Worm (Caenorhabditis elegans) whole organism, L4 larva: ENCODE results near the gene nhr-176.

ENCODE experiments used
- F26F4.8 ChIP-seq: fragments of 200-800 bp; sonication (Bioruptor generic); conservative IDR thresholded peaks from 2 replicates; pipeline ENCODE4 v1.3.6; 2022; ENCODE audit warnings: missing genetic modification characterization, missing compliant biosample characterization
- F37D6.2 ChIP-seq: sonication (generic microtip); optimal IDR thresholded peaks from 2 replicates; lab custom pipeline; 2016; ENCODE audit warnings: mild to moderate bottlenecking, missing genetic modification characterization, missing compliant biosample characterization
- T26A8.4 ChIP-seq: fragments of 200-800 bp; sonication (Bioruptor generic); IDR thresholded peaks from 2 replicates; pipeline ENCODE4 v1.3.6; 2022; ENCODE audit warnings: missing genetic modification characterization, missing compliant biosample characterization
- Y105C5A.15 ChIP-seq: fragments of 200-800 bp; sonication (Bioruptor generic); IDR thresholded peaks from 2 replicates; pipeline ENCODE4 v1.3.6; 2022; ENCODE audit warnings: missing genetic modification characterization, missing compliant biosample characterization
- Y48G9A.11 ChIP-seq: fragments of 200-800 bp; sonication (Bioruptor generic); IDR thresholded peaks from 2 replicates; pipeline ENCODE4 v1.3.6; 2022; ENCODE audit warnings: missing genetic modification reagents, missing genetic modification characterization, missing compliant biosample characterization
- Y75B8A.6 ChIP-seq: fragments of 200-800 bp; sonication (Bioruptor generic); IDR thresholded peaks from 2 replicates; pipeline ENCODE4 v1.3.6; 2022; ENCODE audit warnings: missing genetic modification reagents, missing genetic modification characterization, missing compliant biosample characterization
- ZK337.2 ChIP-seq: fragments of 200-800 bp; sonication (Bioruptor generic); IDR thresholded peaks from 2 replicates; pipeline ENCODE4 v1.3.6; 2022; ENCODE audit warnings: missing genetic modification reagents, missing genetic modification characterization, missing compliant biosample characterization
- aha-1 ChIP-seq: fragments of 150-350 bp; peaks from one replicate; lab custom pipeline; 2014; ENCODE audit warnings: missing biosample characterization, missing genetic modification characterization
- attf-4 ChIP-seq: sonication (generic microtip); optimal IDR thresholded peaks from 3 replicates; lab custom pipeline; 2017; ENCODE audit warnings: missing biosample characterization, missing genetic modification characterization
- ceh-62 ChIP-seq: sonication (generic microtip); optimal IDR thresholded peaks from 2 replicates; lab custom pipeline; 2017; ENCODE audit warnings: missing biosample characterization, missing genetic modification characterization
- daf-19 ChIP-seq: fragments of 200-800 bp; sonication (Bioruptor generic); conservative IDR thresholded peaks from 2 replicates; pipeline ENCODE4 v1.3.6; 2022; ENCODE audit warnings: missing genetic modification characterization, missing compliant biosample characterization
- daf-8 ChIP-seq: fragments of 200-800 bp; sonication (Bioruptor generic); IDR thresholded peaks from 2 replicates; pipeline ENCODE4 v1.3.6; 2022; ENCODE audit warnings: missing genetic modification characterization, missing compliant biosample characterization
- dpl-1 ChIP-seq: fragments of 150-350 bp; optimal IDR thresholded peaks from 2 replicates; lab custom pipeline; 2014; ENCODE audit warnings: missing biosample characterization, missing genetic modification reagents, missing genetic modification characterization
- egl-27 ChIP-seq: sonication (generic microtip); optimal IDR thresholded peaks from 3 replicates; lab custom pipeline; 2017; ENCODE audit warnings: missing biosample characterization, missing genetic modification reagents, missing genetic modification characterization
- hlh-11 ChIP-seq: fragments of 200-800 bp; sonication (Bioruptor generic); optimal IDR thresholded peaks from 2 replicates; lab custom pipeline; 2018; ENCODE audit warnings: mild to moderate bottlenecking, missing genetic modification characterization, missing compliant biosample characterization
- lin-38 ChIP-seq: fragments of 200-800 bp; sonication (Bioruptor generic); IDR thresholded peaks from 2 replicates; pipeline ENCODE4 v1.3.6; 2022; ENCODE audit warnings: missing genetic modification reagents, missing genetic modification characterization, missing compliant biosample characterization
- madf-9 ChIP-seq: fragments of 200-800 bp; sonication (Bioruptor generic); conservative IDR thresholded peaks from 2 replicates; pipeline ENCODE4 v1.3.6; 2022; ENCODE audit warnings: missing genetic modification reagents, missing genetic modification characterization, missing compliant biosample characterization
- mep-1 ChIP-seq: fragments of 150-350 bp; sonication (generic microtip); optimal IDR thresholded peaks from 3 replicates; lab custom pipeline; 2014; ENCODE audit warnings: missing biosample characterization, missing genetic modification characterization
- mxl-2 ChIP-seq: fragments of 200-800 bp; sonication (Bioruptor generic); conservative IDR thresholded peaks from 2 replicates; pipeline ENCODE4 v1.3.6; 2022; ENCODE audit warnings: missing genetic modification reagents, missing genetic modification characterization, missing compliant biosample characterization
- nhr-237 ChIP-seq: sonication (generic microtip); optimal IDR thresholded peaks from 2 replicates; lab custom pipeline; 2017; ENCODE audit warnings: missing biosample characterization, missing genetic modification characterization
- nhr-42 ChIP-seq: fragments of 200-800 bp; sonication (Bioruptor generic); IDR thresholded peaks from 2 replicates; pipeline ENCODE4 v1.3.6; 2022; ENCODE audit warnings: missing genetic modification characterization, missing compliant biosample characterization
- nhr-76 ChIP-seq: fragments of 150-350 bp; optimal IDR thresholded peaks from 2 replicates; lab custom pipeline; 2014; ENCODE audit warnings: missing biosample characterization, missing genetic modification characterization
- nhr-77 ChIP-seq: fragments of 150-350 bp; optimal IDR thresholded peaks from 2 replicates; lab custom pipeline; 2014; ENCODE audit warnings: missing biosample characterization, missing genetic modification characterization
- pha-4 ChIP-seq, 2 experiments: fragments of 150-350 bp in 1 of 2; fragments of 200-800 bp in 1 of 2; sonication (Bioruptor generic) in 1 of 2; IDR thresholded peaks in 1 of 2; optimal IDR thresholded peaks in 1 of 2; 2 replicates each; pipeline versions ENCODE4 v1.3.6 to Lab custom; 2014 to 2022; ENCODE audit warnings: missing genetic modification characterization in 2 of 2, missing genetic modification reagents in 2 of 2, missing biosample characterization in 1 of 2, missing compliant biosample characterization in 1 of 2
- saeg-2 ChIP-seq: fragments of 200-800 bp; sonication (Bioruptor generic); IDR thresholded peaks from 2 replicates; pipeline ENCODE4 v1.3.6; 2022; ENCODE audit warnings: missing genetic modification reagents, missing genetic modification characterization, missing compliant biosample characterization
- skn-1 ChIP-seq: fragments of 150-350 bp; optimal IDR thresholded peaks from 2 replicates; lab custom pipeline; 2014; ENCODE audit warnings: missing biosample characterization, missing genetic modification characterization
- snpc-1.2 ChIP-seq: fragments of 200-800 bp; sonication (Bioruptor generic); IDR thresholded peaks from 2 replicates; pipeline ENCODE4 v1.3.6; 2022; ENCODE audit warnings: missing genetic modification reagents, missing genetic modification characterization, missing compliant biosample characterization
- snpc-4 ChIP-seq: fragments of 150-350 bp; optimal IDR thresholded peaks from 2 replicates; lab custom pipeline; 2014; ENCODE audit warnings: missing biosample characterization, missing genetic modification characterization
- unc-62 ChIP-seq, 3 experiments: fragments of 150-350 bp in 1 of 3; sonication (generic microtip); optimal IDR thresholded peaks in 2 of 3; peaks in 1 of 3; 1 replicate in 1 of 3; 2 replicates in 2 of 3; lab custom pipeline; 2014 to 2017; ENCODE audit warnings: missing biosample characterization in 3 of 3, missing genetic modification characterization in 3 of 3, missing genetic modification reagents in 3 of 3, missing genotype in 1 of 3
- vab-7 ChIP-seq: fragments of 200-800 bp; sonication (Bioruptor generic); IDR thresholded peaks from 2 replicates; pipeline ENCODE4 v1.3.6; 2022; ENCODE audit warnings: missing genetic modification reagents, missing genetic modification characterization, missing compliant biosample characterization
- ztf-11 ChIP-seq: fragments of 150-350 bp; optimal IDR thresholded peaks from 2 replicates; lab custom pipeline; 2014; ENCODE audit warnings: missing biosample characterization, missing genetic modification characterization

The nhr-176 gene

DNA sequence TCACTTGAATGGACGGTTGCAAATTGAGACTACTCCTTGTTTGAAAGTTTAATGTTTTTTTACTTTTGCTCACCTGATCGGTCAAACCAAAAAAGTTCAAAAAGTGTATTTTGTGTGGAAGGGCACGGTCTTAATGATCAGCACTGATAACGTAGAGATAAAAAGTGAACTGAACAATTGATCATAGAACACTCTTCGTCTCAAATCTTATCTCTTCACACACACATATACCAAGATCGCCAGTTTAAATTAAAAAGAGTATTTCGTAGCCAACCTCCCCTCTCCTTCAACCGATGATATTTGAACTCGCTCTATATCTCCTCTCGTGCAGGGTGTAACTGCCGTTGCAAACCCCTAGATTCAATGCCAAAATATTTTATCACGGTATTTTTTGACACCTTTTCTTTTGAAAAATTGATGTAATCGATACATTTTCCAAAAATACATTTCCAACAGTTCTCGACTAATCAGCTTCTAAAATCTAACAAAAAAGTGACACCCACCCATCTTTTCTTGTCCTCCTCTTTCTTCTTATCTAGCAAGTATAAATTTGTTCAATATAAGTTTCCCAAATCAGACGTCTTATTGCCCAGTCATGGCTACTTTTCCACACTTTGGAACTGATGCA is 29.1 kb downstream of the nhr-176 start, which contains the start of gene cth-1 (continued):
- peak; percentile 27 for TF ChIP-seq hlh-11

DNA sequence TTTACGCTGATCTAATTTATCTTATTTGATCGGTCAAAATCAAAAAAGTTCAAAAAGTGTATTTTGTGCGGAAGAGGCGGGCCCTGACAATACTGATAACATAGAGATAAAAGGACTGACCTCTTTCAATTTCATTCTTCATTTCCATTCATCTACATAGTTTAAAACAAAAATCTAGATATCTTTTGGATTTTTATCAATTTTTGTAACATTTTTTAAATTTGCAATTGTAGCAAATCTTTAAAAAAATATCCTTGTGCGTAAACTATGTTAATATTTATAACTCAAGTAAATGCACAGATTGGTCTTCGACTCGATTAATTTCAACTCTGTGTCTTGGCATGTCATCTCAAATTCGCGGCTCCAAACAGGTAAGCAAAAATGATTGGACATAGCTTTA is 32.5 kb downstream of the nhr-176 start, which contains the start of gene argk-1:
TSS of gene argk-1 (plus strand) at position 301 of the 400 bp plus-strand sequence.
- no peak for TF ChIP-seq mxl-2
- TF ChIP-seq ztf-11 (tag; lab: Kevin White, UChicago): no peak
- TF ChIP-seq ceh-62 (tag; lab: Kevin White, UChicago): no peak
- no peak for TF ChIP-seq snpc-1.2
- TF ChIP-seq nhr-77 (tag; lab: Kevin White, UChicago): no peak
- no peak for TF ChIP-seq ZK337.2
- no peak for TF ChIP-seq snpc-4 (tag; lab: Kevin White, UChicago)
- no peak for TF ChIP-seq Y105C5A.15 (GFP tag; lab: Robert Waterston, UW)
- no peak for TF ChIP-seq saeg-2 (GFP tag; lab: Robert Waterston, UW)
- no peak for TF ChIP-seq attf-4 (tag; lab: Kevin White, UChicago)
- TF ChIP-seq vab-7 (GFP tag; lab: Robert Waterston, UW): no peak
- no peak for TF ChIP-seq F37D6.2 (tag; lab: Kevin White, UChicago)
- no peak for TF ChIP-seq mep-1 (tag; lab: Kevin White, UChicago)

DNA sequence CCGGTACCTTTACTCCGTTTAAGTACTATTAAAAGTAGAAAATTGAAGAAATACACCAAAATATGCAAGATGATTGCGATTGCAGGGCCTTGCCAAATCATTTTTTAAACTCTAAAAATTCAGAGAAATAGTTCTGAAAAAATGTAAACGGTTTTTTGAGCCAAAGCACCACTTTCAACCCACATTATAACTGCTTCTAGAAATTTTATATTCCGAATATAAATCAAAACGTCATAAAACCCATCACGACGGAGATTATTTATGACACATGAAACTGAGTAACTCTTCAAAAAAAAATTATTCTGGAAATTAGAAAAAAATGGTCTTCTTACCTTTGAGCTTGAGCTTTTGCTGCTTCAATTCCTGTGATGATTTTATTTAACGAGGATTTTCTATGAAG is 43.1 kb downstream of the nhr-176 start, which contains the start of gene srxa-16:
TSS of gene srxa-16 (minus strand) at position 101 of the 400 bp plus-strand sequence.
- TF ChIP-seq mxl-2 (no peak), unc-62 (GFP tag; optimal IDR thresholded peaks at IDR 0.05 in 1 of 2; lab: Kevin White, UChicago) (no peak), unc-62 (tag; optimal IDR thresholded peaks at IDR 0.05; lab: Kevin White, UChicago) (no peak), nhr-237 (no peak), F26F4.8 (no peak), madf-9 (no peak)

DNA sequence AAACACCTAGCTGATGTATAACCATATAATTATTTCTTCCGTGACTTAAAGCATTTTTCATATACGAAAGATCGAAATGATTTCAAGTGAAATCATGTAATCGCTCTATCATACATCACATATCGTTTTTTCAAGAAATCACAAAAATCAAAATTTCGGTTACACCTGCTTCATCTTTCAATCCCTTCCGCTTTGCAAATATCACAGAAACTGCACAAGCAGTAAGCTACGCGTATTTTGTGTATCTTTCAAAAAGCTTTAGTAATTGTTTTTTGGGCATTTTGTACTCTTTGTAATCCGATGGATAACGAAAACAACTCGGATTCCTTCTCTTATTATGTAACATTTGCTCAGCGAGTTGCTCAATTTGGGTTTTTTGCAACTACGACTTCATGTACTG is 44.3 kb downstream of the nhr-176 start, which contains the start of gene str-25:
TSS of gene str-25 (plus strand) at position 301 of the 400 bp plus-strand sequence.
- TF ChIP-seq Y75B8A.6 (GFP tag; lab: Robert Waterston, UW): no peak
- TF ChIP-seq snpc-4 (tag; lab: Kevin White, UChicago): no peak
- no peak for TF ChIP-seq daf-19 (GFP tag; lab: Robert Waterston, UW)
- no peak for TF ChIP-seq T26A8.4 (GFP tag; lab: Robert Waterston, UW)
- no peak for TF ChIP-seq nhr-76 (tag; lab: Kevin White, UChicago)
- no peak for TF ChIP-seq snpc-1.2
- TF ChIP-seq lin-38 (GFP tag; lab: Robert Waterston, UW): no peak
- no peak for TF ChIP-seq pha-4 (GFP tag; IDR thresholded peaks at IDR 0.05; lab: Robert Waterston, UW)
- TF ChIP-seq pha-4 (tag; optimal IDR thresholded peaks at IDR 0.05; lab: Kevin White, UChicago): no peak
- TF ChIP-seq aha-1 (tag; lab: Kevin White, UChicago): no peak
- no peak for TF ChIP-seq dpl-1 (GFP tag; lab: Kevin White, UChicago)
- no peak for TF ChIP-seq saeg-2 (GFP tag; lab: Robert Waterston, UW)
- no peak for TF ChIP-seq skn-1 (tag; lab: Kevin White, UChicago)
- TF ChIP-seq nhr-42: no peak
- no peak for TF ChIP-seq ZK337.2
- TF ChIP-seq egl-27 (tag; lab: Kevin White, UChicago): no peak

DNA sequence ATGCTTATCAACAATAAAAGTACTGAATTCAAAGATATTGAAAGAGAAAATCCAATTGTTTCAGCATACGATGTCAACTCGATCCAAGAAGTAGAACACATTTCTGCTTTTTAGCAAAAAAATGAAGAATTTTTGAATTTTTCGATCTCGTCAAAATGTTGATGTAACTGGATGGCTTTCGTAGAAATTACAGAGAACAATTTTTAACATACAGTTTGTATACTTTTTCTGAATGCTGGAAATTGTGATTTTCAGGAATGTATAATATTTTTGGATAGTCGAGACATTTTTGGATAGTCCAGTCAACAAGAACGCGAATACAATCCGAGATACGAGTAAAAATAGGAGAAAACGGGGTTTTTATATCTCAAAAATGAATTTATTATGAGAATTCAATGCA is 47.5 kb downstream of the nhr-176 start, which contains the start of gene str-103:
TSS of gene str-103 (minus strand) at position 101 of the 400 bp plus-strand sequence.
- TF ChIP-seq daf-8 (GFP tag; lab: Robert Waterston, UW): no peak

DNA sequence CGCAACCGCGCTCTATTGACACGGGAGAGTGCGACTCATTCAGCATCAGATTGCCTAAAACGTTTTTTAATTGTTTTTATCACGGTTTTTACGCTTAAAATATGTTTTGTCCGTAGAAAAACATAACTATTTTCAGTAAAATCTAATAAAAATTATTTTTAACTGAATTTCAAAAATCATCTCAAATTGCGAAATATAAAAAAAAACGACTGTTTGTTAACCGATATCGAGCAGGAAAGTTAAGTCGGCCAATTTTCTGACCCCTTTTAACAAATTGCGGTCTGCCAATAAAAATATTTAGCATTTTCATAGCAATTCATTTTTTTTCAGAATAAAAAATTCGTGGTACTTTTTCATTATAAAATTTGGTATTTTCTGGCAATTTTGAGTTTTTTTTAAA is 49.4 kb downstream of the nhr-176 start:
- TF ChIP-seq Y48G9A.11 (GFP tag; lab: Robert Waterston, UW): no peak
- TF ChIP-seq aha-1 (tag; lab: Kevin White, UChicago): peak; percentile 78
